Worm (Caenorhabditis elegans) whole organism, dauer: ENCODE results near the gene col-180.

ENCODE experiments used
- unc-62 ChIP-seq: sonication (generic microtip); optimal IDR thresholded peaks from 2 replicates; lab custom pipeline; 2017; ENCODE audit warnings: missing biosample characterization, missing genetic modification reagents, missing genetic modification characterization

The col-180 gene

DNA sequence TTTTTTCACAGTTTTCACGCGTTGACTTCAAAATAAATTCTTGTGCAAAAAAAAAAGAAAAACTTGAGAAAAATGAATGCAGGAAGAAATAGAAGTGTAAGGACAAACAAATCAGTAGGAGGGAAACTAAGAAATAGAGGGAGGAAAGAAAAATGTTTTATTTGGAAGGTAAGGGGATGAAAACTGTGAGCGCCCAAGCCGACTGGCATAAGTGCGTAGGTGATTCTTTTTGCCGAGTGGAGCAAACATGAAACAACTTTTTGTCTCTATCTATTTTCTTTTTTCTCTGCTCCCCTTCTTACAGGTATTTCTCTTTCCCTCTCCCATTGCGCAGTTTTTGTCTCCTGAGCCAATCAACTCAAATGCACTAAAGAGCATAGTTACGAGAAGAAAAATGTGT is 6.7 kb upstream of the col-180 start:
- no peak for TF ChIP-seq unc-62 (GFP tag; lab: Kevin White, UChicago)

DNA sequence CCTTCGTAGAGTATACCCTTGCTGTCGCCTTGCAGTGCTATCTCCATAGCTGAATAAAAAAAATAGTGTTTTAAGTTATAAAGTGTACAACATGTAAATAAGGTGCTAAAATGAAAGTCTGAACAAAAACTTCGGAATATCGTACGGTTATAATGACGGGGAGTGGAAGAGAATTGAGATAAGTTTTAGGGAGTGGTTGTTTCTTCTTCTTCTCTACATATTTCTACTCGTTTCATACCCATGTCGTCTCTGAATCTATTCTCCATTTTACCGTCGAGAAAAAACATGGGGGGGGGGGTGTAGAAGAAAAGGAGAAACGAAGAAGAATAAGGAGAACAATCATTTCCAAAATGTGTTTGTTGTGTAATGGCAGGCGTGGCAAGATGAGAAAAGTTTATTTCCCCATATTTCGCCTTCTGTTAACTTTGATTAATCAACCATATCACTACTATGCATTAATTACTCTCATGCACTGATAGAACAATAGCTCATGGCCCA is 4.4 kb upstream of the col-180 start, which contains the start of gene C44C10.9:
TSS of gene C44C10.9 (minus strand) at position 51 of the 498 bp plus-strand sequence.
- no peak for TF ChIP-seq unc-62 (GFP tag; lab: Kevin White, UChicago)

- TF ChIP-seq unc-62 (GFP tag; lab: Kevin White, UChicago) = no peak
These were observed 521 bp downstream of the col-180 start for ce11 chrX:11711437-11712080.

DNA sequence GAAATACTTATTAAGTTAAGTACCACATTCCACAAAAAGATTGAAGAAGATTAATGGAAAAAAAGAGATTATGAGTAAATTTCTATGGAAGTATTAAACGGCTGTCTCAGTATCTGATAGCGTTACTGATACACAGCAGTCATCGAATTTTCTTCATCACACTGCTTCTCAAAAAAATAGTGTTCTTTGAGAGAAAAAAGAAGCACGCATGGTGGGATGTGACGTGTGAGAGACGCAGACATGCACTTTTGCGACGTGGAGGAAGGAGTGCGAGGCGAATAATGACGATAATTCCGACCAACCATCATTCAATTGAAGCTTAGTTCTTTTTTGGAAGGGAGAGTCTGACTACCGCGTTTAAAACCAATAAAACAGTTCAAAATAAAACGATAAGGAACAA is 1.9 kb downstream of the col-180 start, which contains the start of gene C44C10.11:
TSS of gene C44C10.11 (minus strand) at position 115 of the 400 bp plus-strand sequence.
- TF ChIP-seq unc-62 (GFP tag; lab: Kevin White, UChicago) = no peak

DNA sequence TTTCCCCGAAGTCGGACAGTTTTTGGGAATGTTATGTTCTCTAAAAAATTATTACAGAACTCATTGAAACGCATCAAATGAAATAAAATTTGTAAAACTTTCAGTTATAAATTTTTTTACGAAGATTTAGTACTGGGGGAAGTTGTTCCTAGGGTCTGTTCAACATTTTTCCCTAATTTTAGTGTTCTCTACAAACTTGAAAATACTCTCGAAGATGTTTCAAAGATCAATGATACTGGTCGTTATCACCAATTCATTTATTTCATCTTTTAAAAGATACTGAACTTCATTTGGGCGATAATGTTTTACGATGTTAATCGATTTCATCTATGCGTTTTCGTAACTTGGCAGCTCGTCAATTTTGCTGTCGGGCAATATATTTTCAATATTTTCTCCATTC is 9.8 kb downstream of the col-180 start, which contains the start of gene C44C10.3:
TSS of gene C44C10.3 (plus strand) at position 301 of the 400 bp plus-strand sequence.
- TF ChIP-seq unc-62 (GFP tag; lab: Kevin White, UChicago) = no peak

DNA sequence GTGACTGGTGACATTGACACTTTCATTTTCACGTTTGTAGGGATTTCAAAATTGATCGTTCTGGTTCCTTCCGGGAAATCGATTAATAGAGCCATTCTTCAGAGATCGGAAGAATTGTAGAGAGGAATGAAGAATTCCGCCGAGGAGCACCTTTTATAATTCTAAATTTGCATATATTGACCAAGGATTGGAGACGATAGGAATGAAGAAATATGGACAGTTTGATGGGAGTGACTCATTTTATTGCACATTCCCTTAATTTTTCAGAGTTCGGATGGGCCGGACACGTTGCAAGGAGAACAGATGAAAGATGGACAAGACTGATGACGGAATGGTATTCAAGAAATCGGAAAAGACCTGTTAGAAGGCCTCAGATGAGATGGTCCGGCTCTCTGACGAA is 11.8 kb downstream of the col-180 start, which contains the start of gene C44C10.15:
TSS of gene C44C10.15 (minus strand) at position 101 of the 400 bp plus-strand sequence.
- TF ChIP-seq unc-62 (GFP tag; lab: Kevin White, UChicago) = no peak

- TF ChIP-seq unc-62 (GFP tag; lab: Kevin White, UChicago) = no peak
These were observed 15.4 kb downstream of the col-180 start, which contains the start of gene C44C10.12 for ce11 chrX:11696696-11697095. Gene C44C10.12 (plus strand): TSS chrX:11696996.

ce11 chrX:11693092-11693491 is 19.0 kb downstream of the col-180 start, which contains the start of gene smcl-1:
Gene smcl-1 (plus strand): TSS chrX:11693464.
- TF ChIP-seq unc-62 (GFP tag; lab: Kevin White, UChicago) = no peak

- no peak for TF ChIP-seq unc-62 (GFP tag; lab: Kevin White, UChicago)
These were observed 22.0 kb downstream of the col-180 start, which contains the start of the genes C44C10.10 and C44C10.5 for ce11 chrX:11690014-11690591. Gene C44C10.10 (plus strand): TSS chrX:11690314. Gene C44C10.5 (plus strand): TSS chrX:11690541.

DNA sequence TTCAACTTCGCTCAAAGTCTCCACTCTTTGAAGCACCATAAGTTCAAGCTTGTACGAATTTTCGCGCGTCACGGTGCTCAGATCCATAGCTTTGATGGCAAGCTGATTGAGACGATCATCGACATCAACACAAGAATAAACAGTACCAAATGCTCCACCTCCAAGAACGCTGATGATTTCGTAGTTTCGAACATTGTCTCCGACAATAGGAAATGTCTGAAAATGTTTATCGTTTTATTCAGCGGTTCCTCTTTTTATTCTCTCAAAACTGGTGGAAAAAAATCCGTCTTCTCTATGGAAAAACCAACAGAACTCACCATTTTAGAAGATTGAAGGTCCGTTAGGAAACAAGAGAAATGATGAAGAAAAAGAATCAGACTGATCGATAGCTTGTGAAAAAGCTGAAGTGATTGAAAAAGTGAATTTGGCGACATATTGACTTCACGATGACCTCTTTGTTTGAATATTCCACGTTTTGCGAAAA is 24.2 kb downstream of the col-180 start, which contains the start of gene C44C10.7:
TSS of gene C44C10.7 (minus strand) at position 434 of the 484 bp plus-strand sequence.
- TF ChIP-seq unc-62 (GFP tag; lab: Kevin White, UChicago) = no peak

DNA sequence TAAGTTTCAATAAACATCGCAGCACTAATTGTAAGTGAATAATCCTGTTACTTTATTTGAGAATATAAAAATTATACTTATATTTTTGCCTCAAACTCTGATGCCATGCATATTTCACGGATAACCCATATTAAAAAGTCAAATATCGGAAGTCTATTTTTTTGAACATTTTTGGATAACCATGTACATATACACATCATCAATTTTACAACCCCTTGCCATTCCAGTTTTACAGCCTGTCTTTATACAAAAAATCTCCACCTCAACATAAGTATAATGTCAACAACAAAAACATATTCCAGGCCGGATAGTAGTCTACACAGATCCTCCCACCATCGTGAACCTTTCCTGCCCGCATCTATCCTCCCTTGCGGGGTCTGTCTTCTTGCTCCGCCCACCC is 27.8 kb downstream of the col-180 start, which contains the start of gene hnd-1:
TSS of gene hnd-1 (plus strand) at position 301 of the 400 bp plus-strand sequence.
- TF ChIP-seq unc-62 (GFP tag; lab: Kevin White, UChicago) = no peak

ce11 chrX:11680851-11681250 is 31.2 kb downstream of the col-180 start, which contains the start of gene T04F8.7:
Gene T04F8.7 (minus strand): TSS chrX:11680980.
- no peak for TF ChIP-seq unc-62 (GFP tag; lab: Kevin White, UChicago)

DNA sequence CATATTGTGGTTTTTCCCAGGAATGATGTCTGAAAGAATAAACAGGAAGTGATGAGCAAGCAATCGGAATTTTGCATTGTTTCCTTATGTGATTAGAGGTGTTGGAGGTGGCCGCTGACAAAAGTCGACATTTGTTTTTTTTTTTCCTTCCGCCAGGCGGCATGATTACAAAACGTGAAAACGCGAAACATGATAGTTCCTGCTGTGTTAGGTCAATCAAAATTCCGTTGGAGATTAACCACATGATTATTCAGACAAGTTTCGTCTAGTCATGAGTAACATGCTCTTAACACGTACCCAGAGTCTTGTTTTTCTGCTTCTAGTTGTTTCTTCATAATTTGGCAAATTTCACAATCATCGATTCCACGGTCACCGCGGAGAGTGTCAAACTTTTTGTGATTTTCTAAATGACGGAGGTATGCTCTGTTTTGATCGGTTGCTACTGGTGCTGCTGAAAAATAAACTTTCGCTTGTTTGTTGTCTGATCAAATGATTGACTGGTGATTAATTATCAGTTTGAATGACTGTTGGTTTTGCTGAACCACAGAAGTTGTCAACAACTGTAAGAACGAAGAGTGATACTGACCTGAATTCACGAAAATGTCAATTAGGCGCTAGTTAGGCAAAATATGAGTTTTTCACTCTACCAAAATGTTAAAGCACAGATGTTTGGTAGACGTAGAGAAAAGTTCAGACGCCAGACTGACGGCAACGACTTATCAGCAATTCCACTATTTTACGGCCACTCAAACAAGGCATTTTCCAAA is 32.7 kb downstream of the col-180 start:
- TF ChIP-seq unc-62 (GFP tag; lab: Kevin White, UChicago) = no peak

DNA sequence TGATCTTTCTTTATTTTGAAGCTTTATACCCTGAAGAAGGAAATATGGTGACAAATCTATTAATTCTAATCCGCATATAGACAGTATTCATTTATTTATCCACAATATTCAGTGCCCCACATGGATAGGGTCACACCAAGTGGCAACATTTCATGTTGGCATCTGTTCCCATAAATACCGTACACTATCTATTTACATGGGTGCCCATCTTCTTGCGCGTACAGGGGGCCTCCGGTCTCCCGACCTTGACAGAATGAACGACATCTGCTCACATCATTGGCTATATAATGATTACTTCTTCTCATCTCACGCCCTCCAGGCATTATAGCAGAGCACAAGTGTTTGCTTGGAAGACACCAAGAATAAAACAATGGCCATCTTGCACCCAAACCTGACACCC is 36.5 kb downstream of the col-180 start:
- TF ChIP-seq unc-62 (GFP tag; lab: Kevin White, UChicago) = no peak
